Worm (Caenorhabditis elegans): ENCODE measurements around the gene ndg-4.

ndg-4 gene

DNA sequence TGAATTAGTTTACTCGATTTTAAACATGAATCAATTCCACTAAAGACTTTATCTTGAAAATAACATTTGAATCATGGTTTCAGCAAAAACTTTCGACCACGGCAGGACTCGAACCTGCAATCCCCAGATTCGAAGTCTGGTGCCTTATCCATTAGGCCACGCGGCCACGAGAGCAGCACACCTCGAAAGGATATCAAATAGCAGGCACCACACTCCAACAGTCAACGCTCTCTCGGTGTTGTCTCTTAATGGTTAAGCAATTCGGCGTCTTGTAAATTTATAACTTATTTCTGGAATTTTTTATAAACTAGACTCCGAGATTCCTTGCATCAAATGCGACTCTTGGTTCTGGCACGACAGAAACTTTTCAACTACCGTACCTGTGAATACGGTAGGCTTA lies 3.6 kb upstream of the ndg-4 start (continued):
- TF ChIP-seq zip-5 (tag; optimal IDR thresholded peaks at IDR 0.05) (peak; percentile 54), unc-86 (tag; optimal IDR thresholded peaks at IDR 0.05) (peak; percentile 89), hlh-6 (tag; optimal IDR thresholded peaks at IDR 0.05) (peak; percentile 90), nhr-232 (tag; optimal IDR thresholded peaks at IDR 0.05) (peak; percentile 85), mec-3 (tag; optimal IDR thresholded peaks at IDR 0.05; ENCODE audit: borderline replicate concordance) (no peak), pha-4 (tag; optimal IDR thresholded peaks at IDR 0.05) (no peak), ref-2 (tag; optimal IDR thresholded peaks at IDR 0.05) (peak; percentile 83), tbx-7 (tag; optimal IDR thresholded peaks at IDR 0.05) (peak; percentile 60), odd-2 (tag; optimal IDR thresholded peaks at IDR 0.05) (peak; percentile 62), ceh-30 (tag; optimal IDR thresholded peaks at IDR 0.05) (peak; percentile 30), ceh-48 (tag; optimal IDR thresholded peaks at IDR 0.05) (peak; percentile 79), ceh-6 (GFP tag; optimal IDR thresholded peaks at IDR 0.05) (peak; percentile 92), sox-2 (GFP tag; IDR thresholded peaks at IDR 0.05) (peak; percentile 83), hlh-13 (GFP tag; optimal IDR thresholded peaks at IDR 0.05) (peak; percentile 83), unc-3 (GFP tag; conservative IDR thresholded peaks at IDR 0.05) (peak; percentile 78), unc-3 (tag; optimal IDR thresholded peaks at IDR 0.05) (peak; percentile 86), ceh-24 (tag; optimal IDR thresholded peaks at IDR 0.05) (peak; percentile 45), ceh-14 (tag; optimal IDR thresholded peaks at IDR 0.05) (peak; percentile 33), C38D4.7 (GFP tag; optimal IDR thresholded peaks at IDR 0.05) (peak; percentile 86), T23F11.4 (GFP tag; optimal IDR thresholded peaks at IDR 0.05) (peak; percentile 84), pqm-1 (tag; optimal IDR thresholded peaks at IDR 0.05) (peak; percentile 46), pros-1 (tag; optimal IDR thresholded peaks at IDR 0.05) (no peak), ttx-3 (tag; optimal IDR thresholded peaks at IDR 0.05) (peak; percentile 83), ceh-31 (tag; optimal IDR thresholded peaks at IDR 0.05) (peak; percentile 69), lin-11 (tag; optimal IDR thresholded peaks at IDR 0.05) (peak; percentile 83), dve-1 (tag; optimal IDR thresholded peaks at IDR 0.05) (peak; percentile 95), syd-9 (tag; optimal IDR thresholded peaks at IDR 0.05) (peak; percentile 87), fkh-6 (tag; optimal IDR thresholded peaks at IDR 0.05) (peak; percentile 80), madf-2 (tag; optimal IDR thresholded peaks at IDR 0.05) (peak; percentile 72), ztf-16 (tag; optimal IDR thresholded peaks at IDR 0.05) (peak; percentile 90), pag-3 (tag; optimal IDR thresholded peaks at IDR 0.05; ENCODE audit: borderline replicate concordance) (no peak), pax-1 (tag; optimal IDR thresholded peaks at IDR 0.05) (no peak)

DNA sequence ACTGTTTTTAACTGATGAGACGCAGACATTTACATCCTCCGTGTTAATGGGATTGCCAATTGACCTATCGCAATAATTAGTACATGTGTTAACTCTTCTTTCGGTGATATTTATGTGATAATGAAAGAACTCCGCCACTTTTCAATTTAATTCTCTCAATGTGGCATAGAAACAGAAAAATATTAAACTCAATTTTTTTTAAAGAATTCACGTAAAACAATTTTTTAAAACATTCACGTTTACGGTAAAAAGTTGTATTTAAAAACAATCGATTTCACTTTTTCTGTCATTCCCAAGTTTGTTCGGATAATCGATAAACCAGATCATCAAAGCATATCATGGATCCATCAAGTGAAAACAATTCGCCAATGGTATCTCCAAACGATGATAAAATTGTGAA lies 1.6 kb upstream of the ndg-4 start, which contains the start of gene mstr-2:
Gene mstr-2 (plus strand): TSS at position 301 of the 400 bp plus-strand sequence.
- no peak for TF ChIP-seq F13H6.1 (tag; optimal IDR thresholded peaks at IDR 0.05)
- no peak for TF ChIP-seq ceh-48 (tag; optimal IDR thresholded peaks at IDR 0.05)
- TF ChIP-seq ceh-22 (tag; optimal IDR thresholded peaks at IDR 0.05) = no peak
- no peak for TF ChIP-seq unc-55 (GFP tag; optimal IDR thresholded peaks at IDR 0.05)
- no peak for TF ChIP-seq ceh-2 (tag; optimal IDR thresholded peaks at IDR 0.05)
- TF ChIP-seq K02D7.2 (tag; optimal IDR thresholded peaks at IDR 0.05) = no peak
- no peak for TF ChIP-seq pax-1 (tag; optimal IDR thresholded peaks at IDR 0.05)
- no peak for TF ChIP-seq syd-9 (tag; optimal IDR thresholded peaks at IDR 0.05)
- TF ChIP-seq ceh-9 (tag; optimal IDR thresholded peaks at IDR 0.05) = no peak
- TF ChIP-seq pag-3 (tag; optimal IDR thresholded peaks at IDR 0.05; ENCODE audit: borderline replicate concordance) = no peak
- no peak for TF ChIP-seq gmeb-2 (tag; optimal IDR thresholded peaks at IDR 0.05)
- no peak for TF ChIP-seq pros-1 (tag; optimal IDR thresholded peaks at IDR 0.05)
- no peak for TF ChIP-seq ahr-1 (tag; optimal IDR thresholded peaks at IDR 0.05)
- TF ChIP-seq ceh-24 (tag; optimal IDR thresholded peaks at IDR 0.05) = no peak
- TF ChIP-seq nhr-11 (tag; optimal IDR thresholded peaks at IDR 0.05) = no peak
- TF ChIP-seq fax-1 (tag; optimal IDR thresholded peaks at IDR 0.05) = no peak
- no peak for TF ChIP-seq C08G9.2 (tag; optimal IDR thresholded peaks at IDR 0.05)
- no peak for TF ChIP-seq ztf-16 (tag; optimal IDR thresholded peaks at IDR 0.05)
